Worm (Caenorhabditis elegans) whole organism, L1 larva: ENCODE results near the gene srw-101.

Experiments used
- ama-1 ChIP-seq: fragments of 150-350 bp; optimal IDR thresholded peaks from 2 replicates; lab custom pipeline; 2014
- egl-27 ChIP-seq, 2 experiments: fragments of 150-350 bp in 1 of 2; sonication (generic microtip); optimal IDR thresholded peaks; 3 replicates each; lab custom pipeline; 2017 to 2018; ENCODE audit warnings: missing biosample characterization in 2 of 2, missing genetic modification characterization in 2 of 2, missing genetic modification reagents in 2 of 2
- fkh-10 ChIP-seq: sonication (generic microtip); optimal IDR thresholded peaks from 2 replicates; lab custom pipeline; 2017; ENCODE audit warnings: missing biosample characterization, missing genetic modification reagents, missing genetic modification characterization
- nhr-12 ChIP-seq: sonication (generic microtip); optimal IDR thresholded peaks from 2 replicates; lab custom pipeline; 2017; ENCODE audit warnings: missing biosample characterization, missing genetic modification characterization
- nhr-28 ChIP-seq: fragments of 150-350 bp; optimal IDR thresholded peaks from 2 replicates; lab custom pipeline; 2014; ENCODE audit warnings: missing biosample characterization, missing genetic modification characterization
- nhr-47 ChIP-seq: sonication (generic microtip); optimal IDR thresholded peaks from 2 replicates; lab custom pipeline; 2016; ENCODE audit warnings: mild to moderate bottlenecking, missing genetic modification characterization, moderate library complexity, missing compliant biosample characterization
- nhr-77 ChIP-seq: fragments of 150-350 bp; optimal IDR thresholded peaks from 2 replicates; lab custom pipeline; 2014; ENCODE audit warnings: missing biosample characterization, missing genetic modification characterization
- nhr-85 ChIP-seq: sonication (generic microtip); peaks from one replicate; lab custom pipeline; 2016; ENCODE audit warnings: missing genetic modification characterization, inconsistent platforms, missing compliant biosample characterization
- rnt-1 ChIP-seq: sonication (generic microtip); optimal IDR thresholded peaks from 2 replicates; lab custom pipeline; 2016; ENCODE audit warnings: mild to moderate bottlenecking, missing genetic modification characterization, moderate library complexity, missing compliant biosample characterization
- snpc-4 ChIP-seq: fragments of 150-350 bp; optimal IDR thresholded peaks from 2 replicates; lab custom pipeline; 2014; ENCODE audit warnings: missing biosample characterization, missing genetic modification characterization

- TF ChIP-seq ama-1 (lab: Kevin White, UChicago) = no peak
- TF ChIP-seq nhr-47 (tag; lab: Kevin White, UChicago) = no peak
- TF ChIP-seq nhr-77 (tag; lab: Kevin White, UChicago) = no peak
- TF ChIP-seq fkh-10 (GFP tag; lab: Kevin White, UChicago) = no peak
- no peak for TF ChIP-seq snpc-4 (tag; lab: Kevin White, UChicago)
- no peak for TF ChIP-seq nhr-28 (tag; lab: Kevin White, UChicago)
- TF ChIP-seq nhr-12 (tag; lab: Kevin White, UChicago) = no peak
- no peak for TF ChIP-seq egl-27 (tag; optimal IDR thresholded peaks at IDR 0.05; lab: Kevin White, UChicago)
- TF ChIP-seq nhr-85 = no peak
- no peak for TF ChIP-seq rnt-1 (tag; lab: Kevin White, UChicago)
Measured at ce11 chrV:1678228-1678627, 43.8 kb upstream of the srw-101 start, which contains the start of gene srw-98.
